Fruit fly (Drosophila melanogaster): ENCODE measurements around the gene CG6729.

Gene CG6729

DNA sequence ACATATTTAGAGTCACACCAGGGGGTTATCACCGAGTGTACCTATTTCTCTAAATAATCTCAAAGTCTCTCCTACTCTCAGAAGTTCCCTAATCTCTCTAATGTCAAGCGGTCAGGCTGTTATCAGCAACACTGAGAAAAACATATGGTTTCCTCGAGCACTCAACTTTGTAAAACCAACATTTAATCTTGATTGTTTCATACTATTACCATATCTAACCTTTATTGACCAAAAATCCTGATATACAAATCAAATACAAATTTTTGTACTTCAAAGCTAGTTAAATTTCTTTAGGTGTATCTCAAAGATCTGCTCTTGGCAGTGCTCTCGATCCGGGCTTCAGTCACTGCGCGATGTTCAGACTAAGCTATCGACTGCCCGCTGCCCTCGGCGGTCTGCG lies 40.5 kb downstream of the CG6729 start, which contains the start of gene CG6415 (continued):
- peak; percentile 85 for TF ChIP-seq row (GFP tag; IDR thresholded peaks at IDR 0.05)
- TF ChIP-seq CG9876 (GFP tag; optimal IDR thresholded peaks at IDR 0.05), result peak; percentile 57
- no peak for TF ChIP-seq trh (GFP tag; optimal IDR thresholded peaks at IDR 0.05)
- TF ChIP-seq Asciz (GFP tag; optimal IDR thresholded peaks at IDR 0.05), result peak; percentile 44
- peak; percentile 23 for TF ChIP-seq Jarid2 (GFP tag; optimal IDR thresholded peaks at IDR 0.05)
- TF ChIP-seq inv (GFP tag; IDR thresholded peaks at IDR 0.05; ENCODE audit: partially characterized antibody), result no peak
- TF ChIP-seq CG18599 (GFP tag; optimal IDR thresholded peaks at IDR 0.05), result peak; percentile 85
- TF ChIP-seq crp (GFP tag; optimal IDR thresholded peaks at IDR 0.05), result peak in 1 of 2 experiments; percentile 10
- peak; percentile 79 for TF ChIP-seq phol (tag; optimal IDR thresholded peaks at IDR 0.05)
- no peak for TF ChIP-seq Lim3 (GFP tag; IDR thresholded peaks at IDR 0.05)
- TF ChIP-seq CG10321 (GFP tag; IDR thresholded peaks at IDR 0.05), result 0 out of 2 replicates have a peak, but pooled peaks have one; percentile 17
- TF ChIP-seq disco-r (GFP tag; optimal IDR thresholded peaks at IDR 0.05), result no peak
- peak; percentile 80 for TF ChIP-seq dysf (GFP tag; IDR thresholded peaks at IDR 0.05)
- TF ChIP-seq nau (GFP tag; optimal IDR thresholded peaks at IDR 0.05), result peak; percentile 31
- peak; percentile 59 for TF ChIP-seq CG4328 (GFP tag; optimal IDR thresholded peaks at IDR 0.05)
- peak; percentile 55 for TF ChIP-seq trem (tag; optimal IDR thresholded peaks at IDR 0.05)
- TF ChIP-seq Abd-B (GFP tag; optimal IDR thresholded peaks at IDR 0.05), result peak; percentile 48
- TF ChIP-seq CG42726 (GFP tag; IDR thresholded peaks at IDR 0.05; ENCODE audit: partially characterized antibody), result no peak
- TF ChIP-seq CG10543 (GFP tag; optimal IDR thresholded peaks at IDR 0.05), result peak; percentile 51
- TF ChIP-seq CG12744 (GFP tag; optimal IDR thresholded peaks at IDR 0.05), result peak; percentile 12
- TF ChIP-seq org-1 (GFP tag; optimal IDR thresholded peaks at IDR 0.05), result peak; percentile 55
- TF ChIP-seq Hand (GFP tag; optimal IDR thresholded peaks at IDR 0.05), result no peak
- TF ChIP-seq ap (GFP tag; IDR thresholded peaks at IDR 0.05), result 0 out of 2 replicates have a peak, but pooled peaks have one; percentile 45
- TF ChIP-seq Rx (GFP tag; IDR thresholded peaks at IDR 0.05), result peak; percentile 47; the same call in 1 of the 2 replicates
- TF ChIP-seq fd102C (GFP tag; optimal IDR thresholded peaks at IDR 0.05), result no peak
- peak; percentile 80 for TF ChIP-seq CG17829 (tag; optimal IDR thresholded peaks at IDR 0.05)
- peak; percentile 63 for TF ChIP-seq cwo (GFP tag; optimal IDR thresholded peaks at IDR 0.05)
- no peak for TF ChIP-seq pan (optimal IDR thresholded peaks at IDR 0.05)
- TF ChIP-seq pan (GFP tag; optimal IDR thresholded peaks at IDR 0.05 in 1 of 2, IDR thresholded peaks at IDR 0.05 in 1 of 2), result peak in 1 of 2 experiments; percentile 78
- no peak for TF ChIP-seq MESR4 (GFP tag; optimal IDR thresholded peaks at IDR 0.05)
- peak; percentile 46; the same call in 1 of the 2 replicates for TF ChIP-seq Ada2b (GFP tag; IDR thresholded peaks at IDR 0.05)
- TF ChIP-seq az2 (GFP tag; optimal IDR thresholded peaks at IDR 0.05), result peak; percentile 75
- peak; percentile 53 for TF ChIP-seq CG5245 (GFP tag; optimal IDR thresholded peaks at IDR 0.05)
- peak; percentile 95 for TF ChIP-seq Med (GFP tag)
- no peak for TF ChIP-seq pita (GFP tag; optimal IDR thresholded peaks at IDR 0.05)
- 0 out of 2 replicates have a peak, but pooled peaks have one; percentile 39 for TF ChIP-seq CG16779 (GFP tag; IDR thresholded peaks at IDR 0.05)
- peak; percentile 24 for TF ChIP-seq CG17802 (tag; optimal IDR thresholded peaks at IDR 0.05)
- peak; percentile 36 for TF ChIP-seq HLH54F (GFP tag; optimal IDR thresholded peaks at IDR 0.05)
- TF ChIP-seq Ets65A (GFP tag), result no peak
- TF ChIP-seq CG7271 (tag; optimal IDR thresholded peaks at IDR 0.05), result no peak
- peak; percentile 48 for TF ChIP-seq Atf3 (GFP tag; optimal IDR thresholded peaks at IDR 0.05)
- TF ChIP-seq hb (GFP tag; IDR thresholded peaks at IDR 0.05; ENCODE audit: partially characterized antibody), result no peak
- peak; percentile 52 for TF ChIP-seq chn (GFP tag; optimal IDR thresholded peaks at IDR 0.05)
- peak; percentile 51; the same call in 1 of the 2 replicates for TF ChIP-seq danr (GFP tag; IDR thresholded peaks at IDR 0.05)
- TF ChIP-seq CG9817 (tag; optimal IDR thresholded peaks at IDR 0.05), result peak; percentile 76
- TF ChIP-seq CG4404 (GFP tag; IDR thresholded peaks at IDR 0.05), result peak; percentile 66
- TF ChIP-seq ssp (GFP tag; IDR thresholded peaks at IDR 0.05), result peak; percentile 54
- peak; percentile 62 for TF ChIP-seq Nf-YC (tag; optimal IDR thresholded peaks at IDR 0.05)
- TF ChIP-seq ham (GFP tag; IDR thresholded peaks at IDR 0.05), result no peak
- TF ChIP-seq h (optimal IDR thresholded peaks at IDR 0.05), result no peak
- no peak for TF ChIP-seq Sin3A (optimal IDR thresholded peaks at IDR 0.05)

Data from whole organism, embryonic.